Fruit fly (Drosophila melanogaster): ENCODE data around the gene CG7272.

CG7272 gene

dm6 chr3L:15508233-15508632, 7.5 kb downstream of the CG7272 start, which contains the start of gene CG7841 (continued):
- TF ChIP-seq CG4318 (GFP tag; optimal IDR thresholded peaks at IDR 0.05) (peak; percentile 93), spab (GFP tag; optimal IDR thresholded peaks at IDR 0.05) (peak; percentile 96), Eip75B (GFP tag; optimal IDR thresholded peaks at IDR 0.05) (peak; percentile 99), Hr4 (GFP tag; optimal IDR thresholded peaks at IDR 0.05) (peak; percentile 98), Sox102F (GFP tag; optimal IDR thresholded peaks at IDR 0.05) (peak; percentile 99), CG8319 (GFP tag; optimal IDR thresholded peaks at IDR 0.05) (peak; percentile 95), Eip93F (GFP tag; optimal IDR thresholded peaks at IDR 0.05) (peak; percentile 99), fd85E (GFP tag; optimal IDR thresholded peaks at IDR 0.05) (peak; percentile 93), CG8119 (GFP tag; IDR thresholded peaks at IDR 0.05) (peak; percentile 98), net (GFP tag; optimal IDR thresholded peaks at IDR 0.05) (peak; percentile 98), fkh (GFP tag; optimal IDR thresholded peaks at IDR 0.05) (peak; percentile 89), CG11294 (GFP tag; IDR thresholded peaks at IDR 0.05) (peak; percentile 90; the same call in 1 of the 2 replicates), lz (GFP tag; optimal IDR thresholded peaks at IDR 0.05) (peak; percentile 99), svp (GFP tag) (peak; percentile 99), CG32006 (GFP tag; optimal IDR thresholded peaks at IDR 0.05) (peak; percentile 96), CG6854 (GFP tag; optimal IDR thresholded peaks at IDR 0.05) (peak; percentile 99), dsx (GFP tag; optimal IDR thresholded peaks at IDR 0.05; ENCODE audit: poor library complexity, severe bottlenecking) (peak; percentile 98)

DNA sequence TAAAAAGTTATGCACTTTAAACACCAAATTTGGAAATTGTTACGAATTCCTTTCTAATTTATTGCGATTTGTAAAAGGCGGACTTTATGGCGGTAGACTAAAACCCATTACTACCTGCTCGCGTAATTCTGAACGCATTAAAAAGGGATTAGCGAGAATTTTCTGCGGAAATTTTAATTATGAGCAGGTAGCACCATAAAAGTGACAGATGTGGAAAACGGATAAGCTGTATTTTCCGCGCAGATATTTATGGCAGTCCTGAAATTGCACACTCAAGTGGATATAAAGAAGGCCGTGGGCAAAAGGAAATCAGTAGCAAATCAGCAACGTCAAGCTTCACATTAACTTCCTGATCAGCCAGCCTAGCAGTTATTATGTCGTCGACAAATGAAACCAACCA, 8.0 kb downstream of the CG7272 start, which contains the start of gene Z600:
Z600 (plus strand) TSS at position 312 of the 400 bp plus-strand sequence.
- no peak for TF ChIP-seq achi (GFP tag; optimal IDR thresholded peaks at IDR 0.05)
- no peak for TF ChIP-seq Eip93F (GFP tag; optimal IDR thresholded peaks at IDR 0.05)
- TF ChIP-seq pdm3 (GFP tag; optimal IDR thresholded peaks at IDR 0.05), result no peak
- TF ChIP-seq CG3919 (GFP tag; optimal IDR thresholded peaks at IDR 0.05), result no peak
- TF ChIP-seq CG7368 (GFP tag; optimal IDR thresholded peaks at IDR 0.05), result no peak
- TF ChIP-seq CG11762 (GFP tag; optimal IDR thresholded peaks at IDR 0.05; ENCODE audit: insufficient read depth), result no peak
- TF ChIP-seq CG10669 (GFP tag; optimal IDR thresholded peaks at IDR 0.05), result no peak
- TF ChIP-seq fd59A (GFP tag; optimal IDR thresholded peaks at IDR 0.05), result no peak
- TF ChIP-seq net (GFP tag; optimal IDR thresholded peaks at IDR 0.05), result no peak
- TF ChIP-seq OdsH (GFP tag; optimal IDR thresholded peaks at IDR 0.05), result no peak
- TF ChIP-seq CG6854 (GFP tag; optimal IDR thresholded peaks at IDR 0.05), result no peak
- no peak for TF ChIP-seq Sox102F (GFP tag; optimal IDR thresholded peaks at IDR 0.05)
- no peak for TF ChIP-seq Smox (GFP tag; optimal IDR thresholded peaks at IDR 0.05)
- no peak for TF ChIP-seq topi (GFP tag; optimal IDR thresholded peaks at IDR 0.05)
- TF ChIP-seq salr (GFP tag; optimal IDR thresholded peaks at IDR 0.05), result no peak
- no peak for TF ChIP-seq Sox14 (GFP tag; optimal IDR thresholded peaks at IDR 0.05)
- no peak for TF ChIP-seq eg (GFP tag; IDR thresholded peaks at IDR 0.05)
- TF ChIP-seq lz (GFP tag; optimal IDR thresholded peaks at IDR 0.05), result no peak

dm6 chr3L:15509398-15509797, 8.7 kb downstream of the CG7272 start, which contains the start of the genes gdl and gdl-ORF39:
Gene gdl (plus strand): TSS chr3L:15509445.
Gene gdl-ORF39 (plus strand): TSS chr3L:15509445.
- TF ChIP-seq CG9139 (GFP tag; optimal IDR thresholded peaks at IDR 0.05) (no peak), Eip78C (GFP tag) (peak; percentile 64)

DNA sequence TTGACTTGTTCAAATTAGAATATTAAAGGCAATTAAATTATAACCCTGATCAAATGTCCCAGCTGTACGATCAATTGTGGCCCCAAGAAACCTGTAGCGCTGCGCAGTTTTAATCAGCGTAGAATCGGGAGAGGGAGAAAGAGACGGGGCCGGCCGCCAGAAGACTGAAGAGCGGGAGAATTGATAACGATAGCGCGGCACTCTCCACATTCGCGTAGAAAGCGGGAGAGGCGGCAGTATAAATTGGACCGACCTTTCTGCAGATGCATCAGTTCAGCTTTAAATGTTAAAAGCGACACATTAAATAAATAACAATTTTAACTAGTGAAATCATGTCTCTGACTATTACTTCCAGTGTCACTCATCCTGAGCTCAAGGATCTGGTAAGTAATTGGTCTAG, 10.0 kb downstream of the CG7272 start, which contains the start of gene MsrA:
MsrA (plus strand) TSS at position 266 of the 400 bp plus-strand sequence.
- TF ChIP-seq Eip78C (GFP tag) (peak; percentile 70), CG8119 (GFP tag; IDR thresholded peaks at IDR 0.05) (0 out of 3 replicates have a peak, but pooled peaks have one; percentile 16), fkh (GFP tag; optimal IDR thresholded peaks at IDR 0.05) (no peak), svp (GFP tag) (peak; percentile 80), CG15336 (GFP tag; IDR thresholded peaks at IDR 0.05) (no peak), Eip75B (GFP tag; optimal IDR thresholded peaks at IDR 0.05) (peak; percentile 17), vri (GFP tag; optimal IDR thresholded peaks at IDR 0.05) (peak; percentile 37), Smox (GFP tag; optimal IDR thresholded peaks at IDR 0.05) (no peak), Hr39 (GFP tag; optimal IDR thresholded peaks at IDR 0.05) (no peak), OdsH (GFP tag; optimal IDR thresholded peaks at IDR 0.05) (no peak), esn (GFP tag; optimal IDR thresholded peaks at IDR 0.05) (peak; percentile 7)
